Worm (Caenorhabditis elegans) whole organism, L1 larva: ENCODE data around the gene fum-1.

Experiments
- C04F5.9 ChIP-seq: sonication (generic microtip); optimal IDR thresholded peaks from 2 replicates; lab custom pipeline; 2016; ENCODE audit warnings: missing genetic modification characterization, missing compliant biosample characterization
- C16A3.4 ChIP-seq: fragments of 150-350 bp; optimal IDR thresholded peaks from 2 replicates; lab custom pipeline; 2014; ENCODE audit warnings: missing biosample characterization, missing genetic modification characterization
- F16B12.6 ChIP-seq: fragments of 150-350 bp; optimal IDR thresholded peaks from 2 replicates; lab custom pipeline; 2014; ENCODE audit warnings: missing biosample characterization, missing genetic modification characterization
- aha-1 ChIP-seq: fragments of 150-350 bp; optimal IDR thresholded peaks from 2 replicates; lab custom pipeline; 2014; ENCODE audit warnings: missing biosample characterization, missing genetic modification characterization
- alr-1 ChIP-seq: fragments of 200-800 bp; sonication (Bioruptor generic); optimal IDR thresholded peaks from 2 replicates; lab custom pipeline; 2018; ENCODE audit warnings: borderline replicate concordance, mild to moderate bottlenecking, missing genetic modification characterization, missing compliant biosample characterization
- ama-1 ChIP-seq: fragments of 150-350 bp; optimal IDR thresholded peaks from 2 replicates; lab custom pipeline; 2014
- blmp-1 ChIP-seq: fragments of 150-350 bp; optimal IDR thresholded peaks from 2 replicates; lab custom pipeline; 2014; ENCODE audit warnings: missing biosample characterization, missing genetic modification characterization
- ceh-63 ChIP-seq: fragments of 200-800 bp; sonication (Bioruptor generic); optimal IDR thresholded peaks from 2 replicates; lab custom pipeline; 2018; ENCODE audit warnings: mild to moderate bottlenecking, missing genetic modification characterization, missing compliant biosample characterization
- ceh-90 ChIP-seq: sonication (generic microtip); optimal IDR thresholded peaks from 2 replicates; lab custom pipeline; 2016; ENCODE audit warnings: missing genetic modification characterization, missing compliant biosample characterization
- ces-1 ChIP-seq: fragments of 150-350 bp; optimal IDR thresholded peaks from 2 replicates; lab custom pipeline; 2014; ENCODE audit warnings: missing biosample characterization, missing genetic modification reagents, missing genetic modification characterization
- dsc-1 ChIP-seq: sonication (generic microtip); optimal IDR thresholded peaks from 2 replicates; lab custom pipeline; 2016; ENCODE audit warnings: mild to moderate bottlenecking, missing genetic modification characterization, missing compliant biosample characterization
- efl-3 ChIP-seq: fragments of 200-800 bp; sonication (Bioruptor generic); optimal IDR thresholded peaks from 2 replicates; lab custom pipeline; 2018; ENCODE audit warnings: mild to moderate bottlenecking, missing genetic modification characterization, missing compliant biosample characterization
- egl-13 ChIP-seq: sonication (generic microtip); optimal IDR thresholded peaks from 2 replicates; lab custom pipeline; 2016; ENCODE audit warnings: missing genotype, missing genetic modification reagents, missing genetic modification characterization, missing compliant biosample characterization
- egl-27 ChIP-seq, 2 experiments: fragments of 150-350 bp in 1 of 2; sonication (generic microtip); optimal IDR thresholded peaks; 3 replicates each; lab custom pipeline; 2017 to 2018; ENCODE audit warnings: missing biosample characterization in 2 of 2, missing genetic modification characterization in 2 of 2, missing genetic modification reagents in 2 of 2
- elt-2 ChIP-seq: sonication (generic microtip); optimal IDR thresholded peaks from 2 replicates; lab custom pipeline; 2016; ENCODE audit warnings: missing genetic modification characterization, mild to moderate bottlenecking, inconsistent platforms, missing compliant biosample characterization, missing genetic modification reagents
- ets-5 ChIP-seq: fragments of 200-800 bp; sonication (Bioruptor generic); IDR thresholded peaks from 2 replicates; pipeline ENCODE4 v1.3.6; 2022; ENCODE audit warnings: missing genetic modification characterization, missing compliant biosample characterization
- fkh-10 ChIP-seq: sonication (generic microtip); optimal IDR thresholded peaks from 2 replicates; lab custom pipeline; 2017; ENCODE audit warnings: missing biosample characterization, missing genetic modification reagents, missing genetic modification characterization
- fkh-4 ChIP-seq: sonication (generic microtip); optimal IDR thresholded peaks from 2 replicates; lab custom pipeline; 2016; ENCODE audit warnings: missing compliant biosample characterization, missing genetic modification characterization, borderline replicate concordance
- fkh-8 ChIP-seq: sonication (generic microtip); optimal IDR thresholded peaks from 2 replicates; lab custom pipeline; 2016; ENCODE audit warnings: mild to moderate bottlenecking, missing genetic modification characterization, missing compliant biosample characterization
- hlh-17 ChIP-seq: fragments of 200-800 bp; sonication (Bioruptor generic); optimal IDR thresholded peaks from 2 replicates; lab custom pipeline; 2018; ENCODE audit warnings: missing genetic modification characterization, mild to moderate bottlenecking, missing compliant biosample characterization, moderate library complexity, borderline replicate concordance
- hlh-4 ChIP-seq: sonication (generic microtip); optimal IDR thresholded peaks from 2 replicates; lab custom pipeline; 2016; ENCODE audit warnings: mild to moderate bottlenecking, missing genetic modification characterization, missing compliant biosample characterization
- irx-1 ChIP-seq: sonication (generic microtip); optimal IDR thresholded peaks from 2 replicates; lab custom pipeline; 2016; ENCODE audit warnings: missing genetic modification characterization, missing compliant biosample characterization
- isw-1 ChIP-seq: fragments of 200-800 bp; sonication (Bioruptor generic); IDR thresholded peaks from 2 replicates; pipeline ENCODE4 v1.3.6; 2022; ENCODE audit warnings: missing genetic modification characterization, missing compliant biosample characterization
- lin-13 ChIP-seq: fragments of 150-350 bp; optimal IDR thresholded peaks from 2 replicates; lab custom pipeline; 2014; ENCODE audit warnings: missing biosample characterization, missing genetic modification reagents, missing genetic modification characterization
- lin-14 ChIP-seq: fragments of 200-800 bp; sonication (Bioruptor generic); optimal IDR thresholded peaks from 2 replicates; lab custom pipeline; 2018; ENCODE audit warnings: mild to moderate bottlenecking, missing genetic modification characterization, moderate library complexity, missing compliant biosample characterization
- lin-15B ChIP-seq: fragments of 150-350 bp; sonication (generic microtip); optimal IDR thresholded peaks from 3 replicates; lab custom pipeline; 2014; ENCODE audit warnings: missing biosample characterization, missing genetic modification characterization
- lin-39 ChIP-seq: fragments of 150-350 bp; optimal IDR thresholded peaks from 2 replicates; lab custom pipeline; 2014; ENCODE audit warnings: missing biosample characterization, missing genetic modification reagents, missing genetic modification characterization
- lir-3 ChIP-seq: sonication (generic microtip); optimal IDR thresholded peaks from 2 replicates; lab custom pipeline; 2016; ENCODE audit warnings: mild to moderate bottlenecking, missing genetic modification characterization, moderate library complexity, missing compliant biosample characterization; ENCODE audit not compliant: poor library complexity
- mdl-1 ChIP-seq, 2 experiments: fragments of 150-350 bp; optimal IDR thresholded peaks; 2 replicates each; lab custom pipeline; 2014 to 2017; ENCODE audit warnings: missing biosample characterization in 2 of 2, missing genetic modification characterization in 2 of 2, inconsistent platforms in 1 of 2
- mep-1 ChIP-seq: fragments of 150-350 bp; optimal IDR thresholded peaks from 2 replicates; lab custom pipeline; 2014; ENCODE audit warnings: missing biosample characterization, missing genetic modification characterization
- nhr-237 ChIP-seq: fragments of 150-350 bp; optimal IDR thresholded peaks from 2 replicates; lab custom pipeline; 2014; ENCODE audit warnings: missing biosample characterization, missing genetic modification characterization
- nhr-28 ChIP-seq: fragments of 150-350 bp; optimal IDR thresholded peaks from 2 replicates; lab custom pipeline; 2014; ENCODE audit warnings: missing biosample characterization, missing genetic modification characterization
- nhr-77 ChIP-seq: fragments of 150-350 bp; optimal IDR thresholded peaks from 2 replicates; lab custom pipeline; 2014; ENCODE audit warnings: missing biosample characterization, missing genetic modification characterization
- nhr-90 ChIP-seq: sonication (generic microtip); optimal IDR thresholded peaks from 2 replicates; lab custom pipeline; 2016; ENCODE audit warnings: mild to moderate bottlenecking, missing genetic modification characterization, missing compliant biosample characterization; ENCODE audit not compliant: poor library complexity
- pag-3 ChIP-seq: sonication (generic microtip); optimal IDR thresholded peaks from 2 replicates; lab custom pipeline; 2017; ENCODE audit warnings: missing genetic modification characterization, mild to moderate bottlenecking, missing compliant biosample characterization, antibody characterized with exemption, borderline replicate concordance; ENCODE audit not compliant: insufficient read depth
- pax-3 ChIP-seq: fragments of 200-800 bp; sonication (Bioruptor generic); optimal IDR thresholded peaks from 2 replicates; lab custom pipeline; 2018; ENCODE audit warnings: mild to moderate bottlenecking, missing genetic modification characterization, moderate library complexity, missing compliant biosample characterization
- pqm-1 ChIP-seq: sonication (generic microtip); optimal IDR thresholded peaks from 3 replicates; lab custom pipeline; 2017; ENCODE audit warnings: missing biosample characterization, missing genetic modification characterization
- skn-1 ChIP-seq: fragments of 150-350 bp; optimal IDR thresholded peaks from 2 replicates; lab custom pipeline; 2014; ENCODE audit warnings: missing biosample characterization, missing genetic modification characterization
- snu-23 ChIP-seq: sonication (generic microtip); optimal IDR thresholded peaks from 2 replicates; lab custom pipeline; 2016; ENCODE audit warnings: missing genetic modification characterization, missing compliant biosample characterization
- sptf-1 ChIP-seq: fragments of 150-350 bp; optimal IDR thresholded peaks from 2 replicates; lab custom pipeline; 2014; ENCODE audit warnings: missing biosample characterization, missing genetic modification characterization
- sup-37 ChIP-seq: fragments of 200-800 bp; sonication (Bioruptor generic); optimal IDR thresholded peaks from 2 replicates; lab custom pipeline; 2018; ENCODE audit warnings: mild to moderate bottlenecking, missing genetic modification characterization, missing compliant biosample characterization
- tbx-2 ChIP-seq: sonication (generic microtip); optimal IDR thresholded peaks from 2 replicates; lab custom pipeline; 2016; ENCODE audit warnings: missing genetic modification characterization, missing compliant biosample characterization
- unc-62 ChIP-seq: fragments of 150-350 bp; optimal IDR thresholded peaks from 2 replicates; lab custom pipeline; 2014; ENCODE audit warnings: missing biosample characterization, missing genetic modification reagents, missing genetic modification characterization
- unc-86 ChIP-seq: sonication (generic microtip); optimal IDR thresholded peaks from 2 replicates; lab custom pipeline; 2016; ENCODE audit warnings: missing genetic modification characterization, missing compliant biosample characterization
- unc-98 ChIP-seq: fragments of 200-800 bp; sonication (Bioruptor generic); IDR thresholded peaks from 2 replicates; pipeline ENCODE4 v1.3.6; 2022; ENCODE audit warnings: missing genetic modification characterization, missing compliant biosample characterization
- xbp-1 ChIP-seq: sonication (generic microtip); optimal IDR thresholded peaks from 2 replicates; lab custom pipeline; 2016; ENCODE audit warnings: missing genetic modification characterization, missing compliant biosample characterization
- zag-1 ChIP-seq: fragments of 150-350 bp; optimal IDR thresholded peaks from 2 replicates; lab custom pipeline; 2014; ENCODE audit warnings: missing biosample characterization, missing genetic modification characterization
- zip-4 ChIP-seq: fragments of 200-800 bp; sonication (Bioruptor generic); optimal IDR thresholded peaks from 2 replicates; lab custom pipeline; 2018; ENCODE audit warnings: mild to moderate bottlenecking, missing genetic modification characterization, moderate library complexity, missing compliant biosample characterization
- ztf-11 ChIP-seq, 2 experiments: sonication (generic microtip); optimal IDR thresholded peaks; 2 replicates each; lab custom pipeline; 2016 to 2017; ENCODE audit warnings: missing genetic modification characterization in 2 of 2, missing biosample characterization in 1 of 2, missing compliant biosample characterization in 1 of 2
- ztf-4 ChIP-seq: fragments of 150-350 bp; optimal IDR thresholded peaks from 2 replicates; lab custom pipeline; 2014; ENCODE audit warnings: missing biosample characterization, missing genetic modification characterization

fum-1 gene

DNA sequence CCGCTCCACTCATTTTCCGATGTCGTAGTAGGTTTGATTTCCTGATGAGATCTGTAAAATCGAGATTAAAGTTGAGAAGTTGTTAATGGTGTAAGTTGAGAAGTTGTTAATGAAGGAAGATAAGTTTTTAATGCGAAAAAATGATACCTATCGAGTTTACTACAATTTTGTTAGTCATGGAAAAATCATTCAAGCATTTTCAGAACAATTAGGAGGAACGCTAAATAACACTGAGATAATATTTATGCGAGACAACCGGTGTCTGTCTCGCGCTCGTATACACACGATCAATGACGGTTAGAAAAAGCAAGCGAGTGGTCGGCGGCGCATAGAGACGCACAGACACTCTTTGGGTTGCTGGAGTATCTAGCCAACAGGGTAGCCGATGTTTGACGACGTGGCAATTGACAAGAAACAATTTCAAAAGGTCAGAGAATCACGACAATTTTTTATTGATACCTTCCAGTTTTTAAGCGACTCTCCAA is 32.4 kb downstream of the fum-1 start, which contains the start of gene cgh-1:
cgh-1 (minus strand) TSS at position 51 of the 485 bp plus-strand sequence.
- TF ChIP-seq nhr-28, result no peak
- TF ChIP-seq blmp-1, result peak; percentile 3
- TF ChIP-seq, all 84 proteins: peak for 1

ce11 chrIII:7498346-7498745 is 32.9 kb downstream of the fum-1 start:
- TF ChIP-seq unc-98 (GFP tag; lab: Robert Waterston, UW) (no peak), irx-1 (tag; lab: Kevin White, UChicago) (peak; percentile 30), F16B12.6 (peak; percentile 61), egl-13 (tag; lab: Kevin White, UChicago) (peak; percentile 63), hlh-4 (no peak), alr-1 (no peak), C16A3.4 (tag; lab: Kevin White, UChicago) (peak; percentile 85), fkh-10 (GFP tag; lab: Kevin White, UChicago) (peak; percentile 73), fkh-4 (tag; lab: Kevin White, UChicago) (peak; percentile 35), xbp-1 (tag; lab: Kevin White, UChicago) (peak; percentile 83), ceh-63 (GFP tag; lab: Kevin White, UChicago) (no peak), sptf-1 (tag; lab: Kevin White, UChicago) (no peak), nhr-77 (peak; percentile 79), nhr-28 (no peak), sup-37 (GFP tag; lab: Kevin White, UChicago) (peak; percentile 62), zip-4 (GFP tag; lab: Kevin White, UChicago) (peak; percentile 13), lin-39 (peak; percentile 73), isw-1 (GFP tag; lab: Robert Waterston, UW) (peak; percentile 81), mep-1 (tag; lab: Kevin White, UChicago) (peak; percentile 93), mdl-1 (tag; optimal IDR thresholded peaks at IDR 0.05; lab: Kevin White, UChicago) (peak in 1 of 2 experiments; percentile 93), aha-1 (peak; percentile 45), C04F5.9 (tag; lab: Kevin White, UChicago) (peak; percentile 63), egl-27 (tag; optimal IDR thresholded peaks at IDR 0.05; lab: Kevin White, UChicago) (no peak), nhr-90 (tag; lab: Kevin White, UChicago) (peak; percentile 78), fkh-8 (tag; lab: Kevin White, UChicago) (peak; percentile 85), ceh-90 (no peak), unc-86 (tag; lab: Kevin White, UChicago) (peak; percentile 73), pag-3 (tag; lab: Kevin White, UChicago) (peak; percentile 3), ets-5 (GFP tag; lab: Robert Waterston, UW) (no peak), skn-1 (tag; lab: Kevin White, UChicago) (peak; percentile 81), unc-62 (GFP tag; lab: Kevin White, UChicago) (no peak), ztf-11 (tag; optimal IDR thresholded peaks at IDR 0.05; lab: Kevin White, UChicago) (no peak), lin-15B (tag; lab: Kevin White, UChicago) (peak; percentile 95), nhr-237 (tag; lab: Kevin White, UChicago) (peak; percentile 48), lir-3 (peak; percentile 70), ces-1 (GFP tag; lab: Kevin White, UChicago) (no peak), tbx-2 (tag; lab: Kevin White, UChicago) (peak; percentile 82), pqm-1 (tag; lab: Kevin White, UChicago) (no peak), snu-23 (GFP tag; lab: Kevin White, UChicago) (peak; percentile 91), lin-14 (GFP tag; lab: Kevin White, UChicago) (peak; percentile 95), ama-1 (no peak), lin-13 (GFP tag; lab: Kevin White, UChicago) (peak; percentile 99), zag-1 (no peak), elt-2 (tag; lab: Kevin White, UChicago) (peak; percentile 64), ztf-4 (tag; lab: Kevin White, UChicago) (peak; percentile 62), hlh-17 (GFP tag; lab: Kevin White, UChicago) (no peak), dsc-1 (tag; lab: Kevin White, UChicago) (peak; percentile 77), pax-3 (tag; lab: Kevin White, UChicago) (peak; percentile 77), efl-3 (GFP tag; lab: Kevin White, UChicago) (no peak)
